Worm (Caenorhabditis elegans) whole organism, L3 larva: ENCODE results near the gene C56A3.8.

ENCODE experiments used
- aly-2 ChIP-seq: fragments of 150-350 bp; optimal IDR thresholded peaks from 2 replicates; lab custom pipeline; 2014; ENCODE audit warnings: missing biosample characterization, missing genetic modification characterization
- ceh-82 ChIP-seq: fragments of 150-350 bp; optimal IDR thresholded peaks from 2 replicates; lab custom pipeline; 2014; ENCODE audit warnings: missing biosample characterization, missing genetic modification characterization
- elt-3 ChIP-seq, 3 experiments: fragments of 150-350 bp in 1 of 3; sonication (generic microtip) in 2 of 3; optimal IDR thresholded peaks; 2 replicates in 2 of 3; 4 replicates in 1 of 3; lab custom pipeline; 2014 to 2017; ENCODE audit warnings: missing biosample characterization in 3 of 3, missing genetic modification characterization in 3 of 3
- nfya-1 ChIP-seq: sonication (generic microtip); optimal IDR thresholded peaks from 2 replicates; lab custom pipeline; 2017; ENCODE audit warnings: missing genetic modification characterization, mild to moderate bottlenecking, missing compliant biosample characterization, antibody characterized with exemption, moderate library complexity; ENCODE audit not compliant: insufficient read depth
- nhr-11 ChIP-seq: fragments of 150-350 bp; optimal IDR thresholded peaks from 2 replicates; lab custom pipeline; 2014; ENCODE audit warnings: missing biosample characterization, missing genetic modification characterization
- pqm-1 ChIP-seq: fragments of 150-350 bp; optimal IDR thresholded peaks from 2 replicates; lab custom pipeline; 2017; ENCODE audit warnings: missing biosample characterization, missing genetic modification characterization, inconsistent platforms
- skn-1 ChIP-seq: fragments of 150-350 bp; optimal IDR thresholded peaks from 2 replicates; lab custom pipeline; 2014; ENCODE audit warnings: missing biosample characterization, missing genetic modification characterization

DNA sequence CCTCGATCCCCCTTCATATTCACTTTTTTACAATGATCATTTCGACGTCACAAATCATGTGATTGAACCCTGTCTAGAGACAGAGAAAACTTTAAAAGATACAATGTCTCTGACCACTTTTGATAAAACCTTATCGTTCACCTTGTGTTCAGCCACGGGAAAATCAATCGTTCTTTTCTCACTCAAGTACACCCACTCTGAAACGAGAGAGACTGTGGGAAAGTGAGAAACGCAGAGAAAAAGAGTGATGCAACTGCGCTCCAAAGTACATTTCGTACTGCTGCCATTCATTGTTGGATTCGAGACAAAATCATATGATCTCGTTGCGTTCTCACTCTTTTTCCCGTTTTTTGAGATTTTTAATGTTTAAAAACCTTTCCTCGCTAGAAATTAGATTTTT lies 5.1 kb downstream of the C56A3.8 start:
- TF ChIP-seq nhr-11 (tag; lab: Kevin White, UChicago): peak; percentile 30
- peak; percentile 92 for TF ChIP-seq nfya-1 (tag; lab: Kevin White, UChicago)
- no peak for TF ChIP-seq ceh-82 (tag; lab: Kevin White, UChicago)
- peak in 1 of 3 experiments; percentile 70 for TF ChIP-seq elt-3 (tag; optimal IDR thresholded peaks at IDR 0.05; lab: Kevin White, UChicago)
- TF ChIP-seq aly-2 (tag; lab: Kevin White, UChicago): no peak
- peak; percentile 92 for TF ChIP-seq pqm-1 (tag; lab: Kevin White, UChicago)
- peak; percentile 11 for TF ChIP-seq skn-1
